Worm (Caenorhabditis elegans) whole organism, young adult: Measurements from ENCODE around the gene H28G03.2.

Experiments
- D2030.7 ChIP-seq: fragments of 200-800 bp; sonication (Bioruptor generic); IDR thresholded peaks from 2 replicates; pipeline ENCODE4 v1.3.6; 2022; ENCODE audit warnings: missing genetic modification reagents, missing genetic modification characterization, missing compliant biosample characterization
- F10E7.11 ChIP-seq: sonication (generic microtip); optimal IDR thresholded peaks from 2 replicates; lab custom pipeline; 2017; ENCODE audit warnings: mild to moderate bottlenecking, missing genetic modification characterization, moderate library complexity, missing compliant biosample characterization
- K11D2.4 ChIP-seq: fragments of 200-800 bp; sonication (Bioruptor generic); IDR thresholded peaks from 2 replicates; pipeline ENCODE4 v1.3.6; 2022; ENCODE audit warnings: missing genetic modification reagents, missing genetic modification characterization, missing compliant biosample characterization
- Y56A3A.18 ChIP-seq: fragments of 200-800 bp; sonication (Bioruptor generic); IDR thresholded peaks from 2 replicates; pipeline ENCODE4 v1.3.6; 2022; ENCODE audit warnings: missing genetic modification reagents, missing genetic modification characterization, missing compliant biosample characterization
- ama-1 ChIP-seq, 3 experiments: fragments of 150-350 bp in 1 of 3; sonication (generic microtip) in 2 of 3; optimal IDR thresholded peaks; 2 replicates each; lab custom pipeline; 2014 to 2018; ENCODE audit warnings: missing biosample characterization in 2 of 3, missing genetic modification characterization in 2 of 3, missing genetic modification reagents in 2 of 3
- aptf-3 ChIP-seq: fragments of 200-800 bp; sonication (Bioruptor generic); IDR thresholded peaks from 2 replicates; pipeline ENCODE4 v1.3.6; 2022; ENCODE audit warnings: missing genetic modification characterization, missing compliant biosample characterization
- atf-7 ChIP-seq: sonication (generic microtip); optimal IDR thresholded peaks from 2 replicates; lab custom pipeline; 2017; ENCODE audit warnings: mild to moderate bottlenecking, missing genetic modification characterization, missing compliant biosample characterization
- attf-5 ChIP-seq: fragments of 200-800 bp; sonication (Bioruptor generic); optimal IDR thresholded peaks from 2 replicates; lab custom pipeline; 2018; ENCODE audit warnings: mild to moderate bottlenecking, missing genetic modification characterization, missing compliant biosample characterization
- attf-6 ChIP-seq: fragments of 200-800 bp; sonication (Bioruptor generic); IDR thresholded peaks from 2 replicates; pipeline ENCODE4 v1.3.6; 2022; ENCODE audit warnings: missing genetic modification reagents, missing genetic modification characterization, missing compliant biosample characterization
- bed-1 ChIP-seq: fragments of 200-800 bp; sonication (Bioruptor generic); IDR thresholded peaks from 2 replicates; pipeline ENCODE4 v1.3.6; 2022; ENCODE audit warnings: missing genetic modification reagents, missing genetic modification characterization, missing compliant biosample characterization
- ccch-3 ChIP-seq: fragments of 200-800 bp; sonication (Bioruptor generic); optimal IDR thresholded peaks from 2 replicates; lab custom pipeline; 2018; ENCODE audit warnings: mild to moderate bottlenecking, missing genetic modification characterization, missing compliant biosample characterization
- cebp-2 ChIP-seq: fragments of 200-800 bp; sonication (Bioruptor generic); IDR thresholded peaks from 2 replicates; pipeline ENCODE4 v1.3.6; 2022; ENCODE audit warnings: missing genetic modification characterization, missing compliant biosample characterization
- ceh-58 ChIP-seq: fragments of 200-800 bp; sonication (Bioruptor generic); IDR thresholded peaks from 2 replicates; pipeline ENCODE4 v1.3.6; 2022; ENCODE audit warnings: missing genetic modification characterization, missing compliant biosample characterization
- dox-1 ChIP-seq: fragments of 200-800 bp; sonication (Bioruptor generic); IDR thresholded peaks from 2 replicates; pipeline ENCODE4 v1.3.6; 2022; ENCODE audit warnings: missing genetic modification reagents, missing genetic modification characterization, missing compliant biosample characterization
- ekl-4 ChIP-seq: fragments of 200-800 bp; sonication (Bioruptor generic); IDR thresholded peaks from 2 replicates; pipeline ENCODE4 v1.3.6; 2022; ENCODE audit warnings: missing genetic modification reagents, missing genetic modification characterization, missing compliant biosample characterization
- ets-4 ChIP-seq: fragments of 200-800 bp; sonication (Bioruptor generic); optimal IDR thresholded peaks from 2 replicates; lab custom pipeline; 2018; ENCODE audit warnings: mild to moderate bottlenecking, missing genetic modification characterization, missing compliant biosample characterization
- him-1 ChIP-seq: sonication (generic microtip); optimal IDR thresholded peaks from 2 replicates; lab custom pipeline; 2016; ENCODE audit warnings: missing genotype, missing genetic modification reagents, missing genetic modification characterization, missing compliant biosample characterization
- let-607 ChIP-seq, 2 experiments: fragments of 200-800 bp in 1 of 2; sonication (Bioruptor generic) in 1 of 2; sonication (generic microtip) in 1 of 2; optimal IDR thresholded peaks; 2 replicates each; lab custom pipeline; 2016 to 2018; ENCODE audit warnings: mild to moderate bottlenecking in 2 of 2, missing compliant biosample characterization in 2 of 2, missing genetic modification characterization in 2 of 2, moderate library complexity in 2 of 2, missing genotype in 1 of 2
- lin-40 ChIP-seq: sonication (generic microtip); optimal IDR thresholded peaks from 2 replicates; lab custom pipeline; 2016; ENCODE audit warnings: missing genetic modification characterization, mild to moderate bottlenecking, missing compliant biosample characterization, missing genotype, missing genetic modification reagents
- madf-3 ChIP-seq: fragments of 200-800 bp; sonication (Bioruptor generic); IDR thresholded peaks from 2 replicates; pipeline ENCODE4 v1.3.6; 2022; ENCODE audit warnings: missing genetic modification reagents, missing genetic modification characterization, missing compliant biosample characterization
- mcd-1 ChIP-seq: fragments of 200-800 bp; sonication (Bioruptor generic); IDR thresholded peaks from 2 replicates; pipeline ENCODE4 v1.3.6; 2022; ENCODE audit warnings: missing genetic modification reagents, missing genetic modification characterization, missing compliant biosample characterization
- mxl-1 ChIP-seq: sonication (generic microtip); optimal IDR thresholded peaks from 2 replicates; lab custom pipeline; 2016; ENCODE audit warnings: missing genetic modification characterization, missing compliant biosample characterization
- nfyb-1 ChIP-seq: fragments of 200-800 bp; sonication (Bioruptor generic); IDR thresholded peaks from 2 replicates; pipeline ENCODE4 v1.3.6; 2022; ENCODE audit warnings: missing genetic modification reagents, missing genetic modification characterization, missing compliant biosample characterization
- nhr-80 ChIP-seq: sonication (generic microtip); optimal IDR thresholded peaks from 2 replicates; lab custom pipeline; 2016; ENCODE audit warnings: missing genetic modification characterization, missing compliant biosample characterization
- pbrm-1 ChIP-seq: fragments of 200-800 bp; sonication (Bioruptor generic); IDR thresholded peaks from 2 replicates; pipeline ENCODE4 v1.3.6; 2022; ENCODE audit warnings: missing genetic modification reagents, missing genetic modification characterization, missing compliant biosample characterization
- snpc-4 ChIP-seq, 5 experiments: fragments of 150-350 bp in 1 of 5; sonication (generic microtip) in 4 of 5; optimal IDR thresholded peaks; 2 replicates each; lab custom pipeline; 2014 to 2018; ENCODE audit warnings: missing genetic modification characterization in 5 of 5, missing biosample characterization in 3 of 5, antibody characterized with exemption in 2 of 5, mild to moderate bottlenecking in 2 of 5, missing compliant biosample characterization in 2 of 5, missing genotype in 2 of 5, moderate library complexity in 2 of 5, missing genetic modification reagents in 1 of 5
- somi-1 ChIP-seq: fragments of 200-800 bp; sonication (Bioruptor generic); optimal IDR thresholded peaks from 2 replicates; lab custom pipeline; 2018; ENCODE audit warnings: mild to moderate bottlenecking, missing genetic modification characterization, missing compliant biosample characterization
- tbp1 ChIP-seq: fragments of 200-800 bp; sonication (Bioruptor generic); optimal IDR thresholded peaks from 2 replicates; lab custom pipeline; 2018; ENCODE audit warnings: mild to moderate bottlenecking, missing genetic modification characterization, missing compliant biosample characterization
- zfh-2 ChIP-seq: fragments of 200-800 bp; sonication (Bioruptor generic); conservative IDR thresholded peaks from 2 replicates; pipeline ENCODE4 v1.3.6; 2022; ENCODE audit warnings: missing genetic modification reagents, missing genetic modification characterization, missing compliant biosample characterization
- ztf-18 ChIP-seq: sonication (generic microtip); optimal IDR thresholded peaks from 2 replicates; lab custom pipeline; 2016; ENCODE audit warnings: missing genotype, mild to moderate bottlenecking, missing genetic modification characterization, missing compliant biosample characterization
- ztf-25 ChIP-seq: fragments of 200-800 bp; sonication (Bioruptor generic); IDR thresholded peaks from 2 replicates; pipeline ENCODE4 v1.3.6; 2022; ENCODE audit warnings: missing genetic modification reagents, missing genetic modification characterization, missing compliant biosample characterization
- ztf-26 ChIP-seq: sonication (generic microtip); optimal IDR thresholded peaks from 2 replicates; lab custom pipeline; 2017; ENCODE audit warnings: missing genetic modification characterization, missing compliant biosample characterization
- ztf-3 ChIP-seq: fragments of 200-800 bp; sonication (Bioruptor generic); optimal IDR thresholded peaks from 2 replicates; lab custom pipeline; 2018; ENCODE audit warnings: mild to moderate bottlenecking, missing genetic modification characterization, missing compliant biosample characterization

H28G03.2 gene

DNA sequence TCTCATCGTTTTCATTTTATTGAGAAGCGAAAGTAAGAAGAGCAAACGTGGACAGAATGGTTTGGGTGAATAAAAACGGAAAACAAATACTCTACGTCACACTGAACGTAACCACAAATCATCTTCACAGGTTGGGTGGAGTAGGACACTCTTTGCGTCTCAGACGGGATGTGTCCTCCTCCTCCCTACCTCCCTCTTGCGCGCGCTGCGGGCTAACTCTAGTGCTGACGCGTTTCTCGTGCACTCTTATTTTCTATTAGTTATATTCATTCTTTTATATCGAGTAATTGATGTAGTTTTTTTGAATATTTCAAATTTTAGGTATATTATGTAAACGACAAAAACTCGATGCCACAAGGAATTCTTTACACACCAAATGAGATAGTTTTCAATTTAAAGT is 38.5 kb downstream of the H28G03.2 start, which contains the start of gene Y34B4A.7:
Y34B4A.7 (plus strand) TSS at position 297 of the 400 bp plus-strand sequence.
- TF ChIP-seq ama-1 (optimal IDR thresholded peaks at IDR 0.05; lab: Kevin White, UChicago), result no peak
- TF ChIP-seq ama-1 (GFP tag; optimal IDR thresholded peaks at IDR 0.05; lab: Kevin White, UChicago), result no peak
- TF ChIP-seq nhr-80 (tag; lab: Kevin White, UChicago), result peak; percentile 35
- peak; percentile 53 for TF ChIP-seq mcd-1 (GFP tag; lab: Robert Waterston, UW)
- peak; percentile 66 for TF ChIP-seq dox-1 (GFP tag; lab: Robert Waterston, UW)
- TF ChIP-seq ztf-18 (tag; lab: Kevin White, UChicago), result peak; percentile 92
- peak; percentile 51 for TF ChIP-seq attf-5 (GFP tag; lab: Kevin White, UChicago)
- no peak for TF ChIP-seq atf-7 (tag; lab: Kevin White, UChicago)
- peak in 1 of 2 experiments; percentile 37 for TF ChIP-seq let-607 (tag; optimal IDR thresholded peaks at IDR 0.05; lab: Kevin White, UChicago)
- TF ChIP-seq zfh-2 (GFP tag; lab: Robert Waterston, UW), result peak; percentile 71
- TF ChIP-seq nfyb-1 (GFP tag; lab: Robert Waterston, UW), result 0 out of 2 replicates have a peak, but pooled peaks have one; percentile 39
- no peak for TF ChIP-seq D2030.7
- peak; percentile 9 for TF ChIP-seq ztf-26 (tag; lab: Kevin White, UChicago)
- no peak for TF ChIP-seq cebp-2 (GFP tag; lab: Robert Waterston, UW)
- no peak for TF ChIP-seq snpc-4 (GFP tag; optimal IDR thresholded peaks at IDR 0.05; lab: Kevin White, UChicago)
- peak in 1 of 4 experiments; percentile 48 for TF ChIP-seq snpc-4 (tag; optimal IDR thresholded peaks at IDR 0.05; lab: Kevin White, UChicago)
- peak; percentile 47 for TF ChIP-seq lin-40

DNA sequence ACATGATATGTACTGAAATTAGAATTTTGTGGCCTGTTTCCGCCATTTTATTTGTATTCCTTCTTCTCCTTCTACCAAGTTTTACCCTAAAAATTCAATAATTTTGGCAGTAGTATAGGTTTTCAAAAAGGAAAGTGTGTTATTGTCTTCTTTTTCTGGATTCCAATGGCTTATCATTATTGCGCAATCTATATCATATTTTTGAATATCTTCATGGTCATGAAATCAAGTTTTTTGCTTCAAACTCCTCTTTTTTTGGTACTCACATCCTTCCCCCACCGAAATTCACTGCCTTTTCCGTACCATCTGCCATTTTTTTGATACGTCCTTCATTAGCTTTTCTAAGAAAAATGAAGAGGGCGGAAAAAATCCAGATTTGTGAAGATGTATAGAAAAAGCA is 43.2 kb downstream of the H28G03.2 start:
- no peak for TF ChIP-seq aptf-3
- no peak for TF ChIP-seq ekl-4 (GFP tag; lab: Robert Waterston, UW)
- TF ChIP-seq madf-3, result no peak
- no peak for TF ChIP-seq ztf-3 (GFP tag; lab: Kevin White, UChicago)

DNA sequence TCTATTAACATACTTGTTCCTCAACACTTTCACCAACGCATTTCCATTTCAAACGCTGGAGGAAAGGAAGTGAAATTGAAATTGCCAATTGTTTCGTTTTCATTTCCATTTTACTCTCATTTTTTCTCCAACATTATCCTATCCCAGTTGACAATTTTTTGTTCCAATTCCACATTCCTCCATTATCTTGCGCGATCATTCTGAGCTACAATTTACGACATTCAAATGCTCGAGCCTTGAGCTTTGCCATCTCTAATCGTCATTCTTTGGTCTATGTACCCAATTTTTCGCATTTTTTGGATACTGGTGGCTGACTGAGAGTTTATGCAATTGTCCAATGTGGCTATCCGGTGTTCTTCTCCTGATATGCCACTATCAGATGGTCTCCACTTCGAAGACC is 44.0 kb downstream of the H28G03.2 start, which contains the start of gene Y34B4A.10:
Y34B4A.10 (plus strand) TSS at position 301 of the 400 bp plus-strand sequence.
- no peak for TF ChIP-seq him-1 (tag; lab: Kevin White, UChicago)
- TF ChIP-seq Y56A3A.18, result no peak
- TF ChIP-seq mxl-1, result no peak
- no peak for TF ChIP-seq F10E7.11
- no peak for TF ChIP-seq pbrm-1 (GFP tag; lab: Robert Waterston, UW)
- no peak for TF ChIP-seq ztf-25 (GFP tag; lab: Robert Waterston, UW)
- no peak for TF ChIP-seq bed-1
- TF ChIP-seq lin-40, result no peak
- TF ChIP-seq K11D2.4 (GFP tag; lab: Robert Waterston, UW), result no peak
- TF ChIP-seq somi-1 (GFP tag; lab: Kevin White, UChicago), result no peak

DNA sequence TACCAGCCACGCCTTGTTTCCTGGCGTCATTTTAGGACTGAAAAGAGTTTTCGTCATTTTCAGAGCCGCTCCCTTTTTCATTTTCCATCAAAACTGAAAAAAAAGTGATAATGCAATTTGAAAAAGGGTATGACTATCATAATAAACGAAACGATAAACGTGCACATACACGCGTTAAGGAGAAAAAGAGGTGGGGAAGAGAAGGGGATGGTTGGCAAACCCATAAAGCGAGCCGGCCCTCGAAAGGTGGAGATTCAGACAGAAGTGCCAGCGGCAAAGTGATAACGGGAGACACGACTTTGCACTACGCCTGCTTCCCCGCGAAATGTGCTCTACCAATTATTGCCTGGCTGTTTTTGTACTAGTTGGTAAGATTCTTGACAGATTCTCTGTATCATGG is 47.2 kb downstream of the H28G03.2 start, which contains the start of gene nspg-14:
nspg-14 (plus strand) TSS at position 250 of the 400 bp plus-strand sequence.
- no peak for TF ChIP-seq attf-6
- TF ChIP-seq tbp1 (GFP tag; lab: Kevin White, UChicago), result peak; percentile 6
- TF ChIP-seq ccch-3, result no peak
- peak; percentile 8 for TF ChIP-seq ets-4 (GFP tag; lab: Kevin White, UChicago)
- no peak for TF ChIP-seq ekl-4 (GFP tag; lab: Robert Waterston, UW)
- peak in 1 of 2 experiments; percentile 7 for TF ChIP-seq let-607 (tag; optimal IDR thresholded peaks at IDR 0.05; lab: Kevin White, UChicago)
- 0 out of 2 replicates have a peak, but pooled peaks have one; percentile 51 for TF ChIP-seq nfyb-1 (GFP tag; lab: Robert Waterston, UW)
- peak; percentile 66 for TF ChIP-seq dox-1 (GFP tag; lab: Robert Waterston, UW)
- TF ChIP-seq ceh-58 (GFP tag; lab: Robert Waterston, UW), result no peak
- TF ChIP-seq nhr-80 (tag; lab: Kevin White, UChicago), result peak; percentile 89
- TF ChIP-seq, all 124 proteins: peak for 6
